Worm (Caenorhabditis elegans): ENCODE data around the gene srh-37.

srh-37 gene

ce11 chrV:541470-541869 lies 29.1 kb upstream of the srh-37 start:
- no peak for TF ChIP-seq hmbx-1 (tag; optimal IDR thresholded peaks at IDR 0.05)
- TF ChIP-seq ets-7 (tag; optimal IDR thresholded peaks at IDR 0.05), result no peak
- no peak for TF ChIP-seq hnd-1 (tag; optimal IDR thresholded peaks at IDR 0.05)
- no peak for TF ChIP-seq tra-4 (tag; optimal IDR thresholded peaks at IDR 0.05)
- TF ChIP-seq hmg-4 (GFP tag; optimal IDR thresholded peaks at IDR 0.05), result no peak

DNA sequence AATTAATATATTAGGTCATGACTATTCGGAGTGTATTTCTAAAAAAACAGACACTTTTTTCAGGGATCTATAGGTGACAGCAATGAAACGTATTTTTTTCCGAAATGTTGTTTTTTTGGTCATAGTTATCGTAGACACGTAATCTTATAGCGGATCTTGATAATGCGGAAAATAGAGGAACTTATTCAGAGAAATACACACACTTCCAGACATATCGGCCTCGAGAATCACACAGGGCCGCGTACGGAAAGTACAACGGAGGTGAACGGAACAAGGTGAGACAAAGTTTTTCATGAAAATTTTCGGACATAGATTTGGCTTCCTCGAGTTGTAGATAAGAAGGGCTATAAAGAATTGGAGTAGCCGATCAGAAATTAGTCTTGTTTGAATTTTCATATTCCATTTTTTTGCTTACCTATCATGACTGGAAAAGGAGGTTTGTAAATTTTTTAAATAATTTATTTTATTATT lies 26.8 kb upstream of the srh-37 start, which contains the start of gene nhr-155:
TSS of gene nhr-155 (plus strand) at position 421 of the 471 bp plus-strand sequence.
- TF ChIP-seq aly-1 (tag; optimal IDR thresholded peaks at IDR 0.05) (no peak), hnd-1 (tag; optimal IDR thresholded peaks at IDR 0.05) (no peak), flt-1 (GFP tag; IDR thresholded peaks at IDR 0.05) (no peak), ama-1 (optimal IDR thresholded peaks at IDR 0.05) (no peak), ceh-36 (tag; optimal IDR thresholded peaks at IDR 0.05) (no peak), B0310.2 (tag; optimal IDR thresholded peaks at IDR 0.05) (no peak), scrt-1 (GFP tag; IDR thresholded peaks at IDR 0.05) (no peak), pes-1 (GFP tag; IDR thresholded peaks at IDR 0.05) (no peak), hmg-4 (GFP tag; optimal IDR thresholded peaks at IDR 0.05) (no peak), tbx-11 (GFP tag; IDR thresholded peaks at IDR 0.05) (no peak), tbx-37 (GFP tag; conservative IDR thresholded peaks at IDR 0.05) (no peak), ceh-13 (GFP tag; optimal IDR thresholded peaks at IDR 0.05) (no peak), F13C5.2 (tag; optimal IDR thresholded peaks at IDR 0.05) (no peak)

DNA sequence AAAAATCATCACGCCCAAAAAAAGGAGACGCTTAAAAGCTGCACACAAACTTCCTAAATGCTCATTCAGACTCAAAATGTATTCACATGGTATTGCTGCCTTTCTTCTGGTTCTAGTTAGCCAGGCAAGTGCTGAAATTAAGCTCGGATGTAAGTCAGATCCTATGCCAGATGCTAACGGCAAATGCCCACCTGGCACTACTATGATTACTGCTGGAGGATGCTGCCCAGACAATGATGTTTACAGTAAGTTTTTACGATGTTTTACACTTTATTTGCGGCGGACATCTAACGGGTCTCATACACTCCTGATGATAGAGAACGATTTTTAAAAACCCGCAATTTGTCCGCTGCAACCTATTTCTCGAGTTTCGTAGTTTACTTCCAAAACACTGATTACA lies 24.3 kb upstream of the srh-37 start, which contains the start of gene C14C6.5:
TSS of gene C14C6.5 (plus strand) at position 58 of the 400 bp plus-strand sequence.
- TF ChIP-seq B0310.2 (tag; optimal IDR thresholded peaks at IDR 0.05) (no peak), ama-1 (optimal IDR thresholded peaks at IDR 0.05) (no peak), tbx-37 (GFP tag; conservative IDR thresholded peaks at IDR 0.05) (no peak), ceh-36 (tag; optimal IDR thresholded peaks at IDR 0.05) (no peak), hmg-4 (GFP tag; optimal IDR thresholded peaks at IDR 0.05) (no peak), ets-7 (tag; optimal IDR thresholded peaks at IDR 0.05) (no peak), aly-1 (tag; optimal IDR thresholded peaks at IDR 0.05) (no peak), tra-4 (tag; optimal IDR thresholded peaks at IDR 0.05) (no peak), hmbx-1 (tag; optimal IDR thresholded peaks at IDR 0.05) (no peak), tbx-11 (GFP tag; IDR thresholded peaks at IDR 0.05) (no peak), flt-1 (GFP tag; IDR thresholded peaks at IDR 0.05) (no peak), scrt-1 (GFP tag; IDR thresholded peaks at IDR 0.05) (no peak)

- no peak for TF ChIP-seq B0310.2 (tag; optimal IDR thresholded peaks at IDR 0.05)
- no peak for TF ChIP-seq ceh-13 (GFP tag; optimal IDR thresholded peaks at IDR 0.05)
- TF ChIP-seq ets-7 (tag; optimal IDR thresholded peaks at IDR 0.05), result no peak
- no peak for TF ChIP-seq tbx-37 (GFP tag; conservative IDR thresholded peaks at IDR 0.05)
- no peak for TF ChIP-seq aly-1 (tag; optimal IDR thresholded peaks at IDR 0.05)
- TF ChIP-seq tbx-11 (GFP tag; IDR thresholded peaks at IDR 0.05), result no peak
- TF ChIP-seq hmg-4 (GFP tag; optimal IDR thresholded peaks at IDR 0.05), result no peak
- TF ChIP-seq sea-1 (GFP tag; conservative IDR thresholded peaks at IDR 0.05), result no peak
These were observed 21.9 kb upstream of the srh-37 start, which contains the start of gene nhr-132 for ce11 chrV:534176-534575. nhr-132 (plus strand) TSS chrV:534446.

ce11 chrV:532046-532445 lies 19.7 kb upstream of the srh-37 start, which contains the start of gene nhr-58:
nhr-58 (plus strand) TSS chrV:532259.
- TF ChIP-seq hnd-1 (tag; optimal IDR thresholded peaks at IDR 0.05) (no peak), scrt-1 (GFP tag; IDR thresholded peaks at IDR 0.05) (no peak), pes-1 (GFP tag; IDR thresholded peaks at IDR 0.05) (no peak), F13C5.2 (tag; optimal IDR thresholded peaks at IDR 0.05) (no peak), flt-1 (GFP tag; IDR thresholded peaks at IDR 0.05) (no peak), ceh-13 (GFP tag; optimal IDR thresholded peaks at IDR 0.05) (no peak), tbx-37 (GFP tag; conservative IDR thresholded peaks at IDR 0.05) (no peak), aly-1 (tag; optimal IDR thresholded peaks at IDR 0.05) (no peak), hmg-4 (GFP tag; optimal IDR thresholded peaks at IDR 0.05) (no peak)

DNA sequence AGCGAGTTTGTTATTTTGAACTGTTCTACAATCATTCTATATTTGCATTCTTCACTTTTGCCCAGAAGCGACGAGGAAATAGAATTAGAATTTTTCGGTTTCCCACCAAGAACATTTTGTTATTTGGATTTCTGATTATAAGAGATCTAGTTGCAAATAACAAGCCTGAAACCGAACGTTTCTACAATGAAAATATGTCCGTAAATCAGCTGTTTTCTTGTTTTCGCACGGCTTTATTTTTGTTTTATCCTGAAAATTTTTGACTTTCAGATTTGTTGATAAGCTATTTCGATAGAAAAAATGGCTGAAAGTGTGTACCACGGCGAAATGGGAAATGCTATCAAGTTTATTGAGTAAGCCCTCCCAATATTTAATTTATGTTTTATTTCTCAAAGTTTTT lies 15.3 kb upstream of the srh-37 start, which contains the start of gene srw-108:
TSS of gene srw-108 (plus strand) at position 301 of the 400 bp plus-strand sequence.
- TF ChIP-seq hnd-1 (tag; optimal IDR thresholded peaks at IDR 0.05) (no peak), pes-1 (GFP tag; IDR thresholded peaks at IDR 0.05) (no peak), ama-1 (optimal IDR thresholded peaks at IDR 0.05) (no peak), ceh-36 (tag; optimal IDR thresholded peaks at IDR 0.05) (no peak), flt-1 (GFP tag; IDR thresholded peaks at IDR 0.05) (no peak), B0310.2 (tag; optimal IDR thresholded peaks at IDR 0.05) (no peak), hmbx-1 (tag; optimal IDR thresholded peaks at IDR 0.05) (no peak), tra-4 (tag; optimal IDR thresholded peaks at IDR 0.05) (no peak), ets-7 (tag; optimal IDR thresholded peaks at IDR 0.05) (no peak), hmg-4 (GFP tag; optimal IDR thresholded peaks at IDR 0.05) (no peak), tbx-11 (GFP tag; IDR thresholded peaks at IDR 0.05) (no peak), tbx-37 (GFP tag; conservative IDR thresholded peaks at IDR 0.05) (no peak), ceh-13 (GFP tag; optimal IDR thresholded peaks at IDR 0.05) (no peak), F13C5.2 (tag; optimal IDR thresholded peaks at IDR 0.05) (no peak)

DNA sequence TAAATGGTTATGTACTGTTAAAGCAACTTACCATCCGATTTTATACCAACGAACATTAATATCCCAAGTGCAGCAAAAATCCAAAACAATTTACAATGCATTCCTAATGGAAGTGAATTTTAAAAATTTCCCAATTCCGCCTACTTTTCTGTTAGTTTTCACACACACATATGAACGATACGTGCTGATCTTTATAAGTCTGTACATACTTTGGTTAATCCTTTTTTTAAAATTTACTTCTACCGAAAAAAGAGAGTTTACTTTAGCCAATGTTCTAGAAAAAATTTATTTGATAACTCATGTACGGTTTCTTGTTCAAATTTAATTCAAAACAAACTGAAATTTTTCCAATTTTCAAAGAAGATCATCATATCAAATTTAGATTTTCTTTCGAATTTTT lies 12.7 kb upstream of the srh-37 start, which contains the start of gene R11G11.16:
TSS of gene R11G11.16 (minus strand) at position 101 of the 400 bp plus-strand sequence.
- TF ChIP-seq B0310.2 (tag; optimal IDR thresholded peaks at IDR 0.05) (no peak), F13C5.2 (tag; optimal IDR thresholded peaks at IDR 0.05) (no peak), ama-1 (optimal IDR thresholded peaks at IDR 0.05) (no peak), scrt-1 (GFP tag; IDR thresholded peaks at IDR 0.05) (no peak), ceh-36 (tag; optimal IDR thresholded peaks at IDR 0.05) (no peak), tra-4 (tag; optimal IDR thresholded peaks at IDR 0.05) (no peak), ets-7 (tag; optimal IDR thresholded peaks at IDR 0.05) (no peak), tbx-11 (GFP tag; IDR thresholded peaks at IDR 0.05) (no peak), flt-1 (GFP tag; IDR thresholded peaks at IDR 0.05) (no peak), pes-1 (GFP tag; IDR thresholded peaks at IDR 0.05) (no peak), sea-1 (GFP tag; conservative IDR thresholded peaks at IDR 0.05) (no peak), tbx-37 (GFP tag; conservative IDR thresholded peaks at IDR 0.05) (no peak), hnd-1 (tag; optimal IDR thresholded peaks at IDR 0.05) (no peak), hmbx-1 (tag; optimal IDR thresholded peaks at IDR 0.05) (no peak), ceh-13 (GFP tag; optimal IDR thresholded peaks at IDR 0.05) (no peak), aly-1 (tag; optimal IDR thresholded peaks at IDR 0.05) (no peak)

All from whole organism, early embryonic.